Fruit fly (Drosophila melanogaster) whole organism, embryonic: ENCODE results near the gene CG43922.

Experiments
- Awh ChIP-seq: fragments of 200-800 bp; sonication (Bioruptor generic); IDR thresholded peaks from 2 replicates; pipeline ENCODE4, ENCODE4 v1.3.6; 2022; ENCODE audit warnings: missing biosample characterization, missing genetic modification characterization
- CG10267 ChIP-seq: fragments of 200-800 bp; sonication (Bioruptor generic); optimal IDR thresholded peaks from 2 replicates; lab custom pipeline; 2018; ENCODE audit warnings: missing biosample characterization, mild to moderate bottlenecking, missing genetic modification characterization, moderate library complexity
- CG11456 ChIP-seq: fragments of 200-800 bp; sonication (Bioruptor generic); IDR thresholded peaks from 3 replicates; pipeline ENCODE4 v1.3.6; 2022; ENCODE audit warnings: missing biosample characterization, missing genetic modification characterization
- CG12155 ChIP-seq: fragments of 200-800 bp; sonication (Bioruptor generic); optimal IDR thresholded peaks from 3 replicates; lab custom pipeline; 2016; ENCODE audit warnings: missing biosample characterization, missing genetic modification characterization
- CG17612 ChIP-seq: fragments of 200-800 bp; sonication (Bioruptor generic); IDR thresholded peaks from 2 replicates; pipeline ENCODE4 v1.3.6; 2022; ENCODE audit warnings: missing biosample characterization, missing genetic modification characterization
- CG18262 ChIP-seq: fragments of 200-800 bp; optimal IDR thresholded peaks from 3 replicates; lab custom pipeline; 2019; ENCODE audit warnings: missing biosample characterization, mild to moderate bottlenecking, missing genetic modification characterization, moderate library complexity
- CG2116 ChIP-seq: fragments of 200-800 bp; sonication (Bioruptor generic); optimal IDR thresholded peaks from 3 replicates; lab custom pipeline; 2018; ENCODE audit warnings: missing biosample characterization, mild to moderate bottlenecking, missing genetic modification characterization
- CG2120 ChIP-seq: fragments of 200-800 bp; sonication (Bioruptor generic); optimal IDR thresholded peaks from 3 replicates; lab custom pipeline; 2016; ENCODE audit warnings: missing biosample characterization, missing genetic modification characterization
- CG32532 ChIP-seq: fragments of 200-800 bp; sonication (Bioruptor generic); IDR thresholded peaks from 2 replicates; pipeline ENCODE4 v1.3.6; 2022; ENCODE audit warnings: missing biosample characterization, missing genetic modification characterization
- CG34224 ChIP-seq: fragments of 200-800 bp; sonication (Bioruptor generic); IDR thresholded peaks from 3 replicates; pipeline ENCODE4 v1.3.6; 2022; ENCODE audit warnings: missing biosample characterization, missing genetic modification characterization; ENCODE audit not compliant: partially characterized antibody
- CG4404 ChIP-seq: fragments of 200-800 bp; sonication (Bioruptor generic); IDR thresholded peaks from 2 replicates; pipeline ENCODE4 v1.3.6; 2022; ENCODE audit warnings: missing biosample characterization, missing genetic modification characterization
- CG6689 ChIP-seq: fragments of 200-800 bp; sonication (Bioruptor generic); IDR thresholded peaks from 2 replicates; pipeline ENCODE4 v1.3.6; 2022; ENCODE audit warnings: missing biosample characterization, missing genetic modification characterization
- CG7357 ChIP-seq: fragments of 200-800 bp; sonication (Bioruptor generic); IDR thresholded peaks from 3 replicates; pipeline ENCODE4 v1.3.6; 2022; ENCODE audit warnings: missing biosample characterization, missing genetic modification characterization
- CG7372 ChIP-seq: fragments of 200-800 bp; sonication (Bioruptor generic); IDR thresholded peaks from 2 replicates; pipeline ENCODE4 v1.3.6; 2022; ENCODE audit warnings: missing biosample characterization, missing genetic modification characterization
- CHES-1-like ChIP-seq: fragments of 200-800 bp; sonication (Bioruptor generic); optimal IDR thresholded peaks from 2 replicates; lab custom pipeline; 2016; ENCODE audit warnings: missing biosample characterization, missing genetic modification characterization
- Chrac-16 ChIP-seq: fragments of 200-800 bp; sonication (Bioruptor generic); optimal IDR thresholded peaks from 3 replicates; lab custom pipeline; 2016; ENCODE audit warnings: missing biosample characterization, missing genetic modification characterization
- CkIIα-i1 ChIP-seq: fragments of 200-800 bp; sonication (Bioruptor generic); IDR thresholded peaks from 2 replicates; pipeline ENCODE4 v1.3.6; 2022; ENCODE audit warnings: missing biosample characterization, missing genetic modification characterization
- CrebB ChIP-seq: fragments of 200-800 bp; sonication (Bioruptor generic); optimal IDR thresholded peaks from 3 replicates; lab custom pipeline; 2018; ENCODE audit warnings: missing biosample characterization, mild to moderate bottlenecking, missing genetic modification characterization
- D19B ChIP-seq: fragments of 200-800 bp; sonication (Bioruptor generic); optimal IDR thresholded peaks from 2 replicates; lab custom pipeline; 2017; ENCODE audit warnings: missing biosample characterization, mild to moderate bottlenecking, missing genetic modification characterization
- Dad ChIP-seq: fragments of 200-800 bp; sonication (Bioruptor generic); optimal IDR thresholded peaks from 3 replicates; lab custom pipeline; 2016; ENCODE audit warnings: missing biosample characterization, missing genetic modification characterization
- Dip2 ChIP-seq: fragments of 200-800 bp; sonication (Bioruptor generic); IDR thresholded peaks from 2 replicates; pipeline ENCODE4 v1.3.6; 2022; ENCODE audit warnings: missing biosample characterization, missing genetic modification characterization
- ERR ChIP-seq: fragments of 200-800 bp; sonication (Bioruptor generic); optimal IDR thresholded peaks from 2 replicates; lab custom pipeline; 2016; ENCODE audit warnings: missing biosample characterization, missing genetic modification characterization
- Elba2 ChIP-seq: fragments of 200-800 bp; sonication (Bioruptor generic); optimal IDR thresholded peaks from 3 replicates; lab custom pipeline; 2016; ENCODE audit warnings: missing biosample characterization, missing genetic modification characterization
- GATAe ChIP-seq: fragments of 200-800 bp; sonication (Bioruptor generic); conservative IDR thresholded peaks from 2 replicates; pipeline ENCODE4 v1.3.6; 2022; ENCODE audit warnings: missing biosample characterization, missing genetic modification characterization
- H15 ChIP-seq: fragments of 200-800 bp; sonication (Bioruptor generic); IDR thresholded peaks from 3 replicates; pipeline ENCODE4 v1.3.6; 2022; ENCODE audit warnings: missing biosample characterization, missing genetic modification characterization
- Hr51 ChIP-seq, 2 experiments: fragments of 200-800 bp; sonication (Bioruptor generic); optimal IDR thresholded peaks; 2 replicates in 1 of 2; 3 replicates in 1 of 2; lab custom pipeline; 2016 to 2018; ENCODE audit warnings: missing biosample characterization in 2 of 2, missing genetic modification characterization in 2 of 2, mild to moderate bottlenecking in 1 of 2, moderate library complexity in 1 of 2
- MESR4 ChIP-seq: fragments of 200-800 bp; sonication (Bioruptor generic); optimal IDR thresholded peaks from 2 replicates; lab custom pipeline; 2018; ENCODE audit warnings: missing biosample characterization, mild to moderate bottlenecking, missing genetic modification characterization, moderate library complexity
- Med ChIP-seq: fragments of 200-800 bp; sonication (Bioruptor generic); peaks from one replicate; lab custom pipeline; 2016; ENCODE audit warnings: missing biosample characterization, missing genetic modification characterization, mild to moderate bottlenecking, inconsistent platforms, moderate library complexity
- NC2α ChIP-seq: fragments of 200-800 bp; sonication (Bioruptor generic); optimal IDR thresholded peaks from 2 replicates; lab custom pipeline; 2016; ENCODE audit warnings: missing biosample characterization, missing genetic modification characterization
- Nf-YB ChIP-seq: fragments of 200-800 bp; sonication (Bioruptor generic); optimal IDR thresholded peaks from 3 replicates; lab custom pipeline; 2019; ENCODE audit warnings: missing biosample characterization, mild to moderate bottlenecking, missing genetic modification characterization, moderate library complexity
- Tbp ChIP-seq: fragments of >200 bp; optimal IDR thresholded peaks from 2 replicates; lab custom pipeline; 2018; ENCODE audit warnings: missing biosample characterization, missing genetic modification characterization
- Xrp1 ChIP-seq: fragments of 200-800 bp; sonication (Bioruptor generic); IDR thresholded peaks from 2 replicates; pipeline ENCODE4 v1.3.6; 2022; ENCODE audit warnings: missing biosample characterization, missing genetic modification characterization
- ab ChIP-seq: fragments of 200-800 bp; sonication (Bioruptor generic); optimal IDR thresholded peaks from 2 replicates; lab custom pipeline; 2016; ENCODE audit warnings: missing biosample characterization, missing genetic modification characterization
- aop ChIP-seq: fragments of 200-800 bp; sonication (Bioruptor generic); IDR thresholded peaks from 2 replicates; pipeline ENCODE4 v1.3.6; 2022; ENCODE audit warnings: missing biosample characterization, missing genetic modification characterization
- ase ChIP-seq: fragments of 200-800 bp; sonication (Bioruptor generic); IDR thresholded peaks from 3 replicates; pipeline ENCODE4 v1.3.6; 2022; ENCODE audit warnings: missing biosample characterization, missing genetic modification characterization
- ash1 ChIP-seq: fragments of 200-800 bp; sonication (Bioruptor generic); optimal IDR thresholded peaks from 2 replicates; lab custom pipeline; 2018; ENCODE audit warnings: missing biosample characterization, mild to moderate bottlenecking, missing genetic modification characterization
- btn ChIP-seq: fragments of 200-800 bp; sonication (Bioruptor generic); optimal IDR thresholded peaks from 2 replicates; lab custom pipeline; 2016; ENCODE audit warnings: missing biosample characterization, missing genetic modification characterization
- en ChIP-seq: fragments of 200-800 bp; sonication (Bioruptor generic); optimal IDR thresholded peaks from 2 replicates; lab custom pipeline; 2016; ENCODE audit warnings: missing biosample characterization, missing genetic modification characterization
- fd96Cb ChIP-seq: fragments of 200-800 bp; sonication (Bioruptor generic); optimal IDR thresholded peaks from 2 replicates; lab custom pipeline; 2018; ENCODE audit warnings: missing biosample characterization, mild to moderate bottlenecking, missing genetic modification characterization, moderate library complexity
- jing ChIP-seq: fragments of 200-800 bp; sonication (Bioruptor generic); optimal IDR thresholded peaks from 2 replicates; lab custom pipeline; 2018; ENCODE audit warnings: missing biosample characterization, mild to moderate bottlenecking, missing genetic modification characterization
- kay ChIP-seq: fragments of 200-800 bp; sonication (Bioruptor generic); optimal IDR thresholded peaks from 2 replicates; lab custom pipeline; 2016; ENCODE audit warnings: missing biosample characterization, missing genetic modification characterization
- lab ChIP-seq: fragments of 200-800 bp; sonication (Bioruptor generic); optimal IDR thresholded peaks from 3 replicates; lab custom pipeline; 2017; ENCODE audit warnings: missing biosample characterization, missing genetic modification characterization, mild to moderate bottlenecking, moderate library complexity, missing genetic modification reagents
- maf-S ChIP-seq: fragments of 200-800 bp; sonication (Bioruptor generic); optimal IDR thresholded peaks from 2 replicates; lab custom pipeline; 2016; ENCODE audit warnings: missing biosample characterization, missing genetic modification characterization
- ro ChIP-seq: fragments of 200-800 bp; sonication (Bioruptor generic); IDR thresholded peaks from 2 replicates; pipeline ENCODE4 v1.3.6; 2022; ENCODE audit warnings: missing biosample characterization, missing genetic modification characterization
- sens-2 ChIP-seq: fragments of 200-800 bp; sonication (Bioruptor generic); IDR thresholded peaks from 2 replicates; pipeline ENCODE4 v1.3.6; 2022; ENCODE audit warnings: missing biosample characterization, missing genetic modification characterization
- sisA ChIP-seq: fragments of 200-800 bp; sonication (Bioruptor generic); IDR thresholded peaks from 2 replicates; pipeline ENCODE4 v1.3.6; 2022; ENCODE audit warnings: missing biosample characterization, missing genetic modification characterization
- sug ChIP-seq: fragments of 200-800 bp; optimal IDR thresholded peaks from 2 replicates; lab custom pipeline; 2019; ENCODE audit warnings: missing biosample characterization, mild to moderate bottlenecking, missing genetic modification characterization, moderate library complexity
- twi ChIP-seq: fragments of 200-800 bp; optimal IDR thresholded peaks from 2 replicates; lab custom pipeline; 2019; ENCODE audit warnings: missing biosample characterization, mild to moderate bottlenecking, missing genetic modification characterization, moderate library complexity
- vfl ChIP-seq: fragments of 200-800 bp; sonication (Bioruptor generic); optimal IDR thresholded peaks from 2 replicates; lab custom pipeline; 2016; ENCODE audit warnings: missing biosample characterization, missing genetic modification characterization
- vnd ChIP-seq: fragments of 200-800 bp; sonication (Bioruptor generic); IDR thresholded peaks from 3 replicates; pipeline ENCODE4 v1.3.6; 2022; ENCODE audit warnings: missing biosample characterization, missing genetic modification characterization; ENCODE audit not compliant: partially characterized antibody
- vvl ChIP-seq: fragments of 200-800 bp; sonication (Bioruptor generic); IDR thresholded peaks from 2 replicates; pipeline ENCODE4 v1.3.6; 2022; ENCODE audit warnings: missing biosample characterization, missing genetic modification characterization

Gene CG43922

dm6 chr2L:6356686-6357362, 48.3 kb upstream of the CG43922 start (continued):
- TF ChIP-seq NC2α (GFP tag; lab: Kevin White, UChicago) (no peak), twi (tag; lab: Kevin White, UChicago) (no peak), Tbp (no peak), btn (GFP tag; lab: Kevin White, UChicago) (no peak), sug (tag; lab: Kevin White, UChicago) (peak; percentile 34), Hr51 (GFP tag; optimal IDR thresholded peaks at IDR 0.05; lab: Kevin White, UChicago) (peak in 1 of 2 experiments; percentile 45), ase (GFP tag; lab: Robert Waterston, UW) (peak; percentile 72; the same call in 2 of the 3 replicates), CG7357 (no peak), Awh (GFP tag; lab: Robert Waterston, UW) (peak; percentile 60; the same call in 1 of the 2 replicates), D19B (GFP tag; lab: Kevin White, UChicago) (no peak), MESR4 (no peak), ERR (no peak), ab (GFP tag; lab: Kevin White, UChicago) (no peak), sisA (GFP tag; lab: Robert Waterston, UW) (no peak), Dip2 (GFP tag; lab: Robert Waterston, UW) (no peak), Elba2 (GFP tag; lab: Kevin White, UChicago) (no peak), CG34224 (GFP tag; lab: Robert Waterston, UW) (no peak), ash1 (GFP tag; lab: Kevin White, UChicago) (no peak), Med (GFP tag; lab: Kevin White, UChicago) (peak; percentile 89), Nf-YB (peak; percentile 34), sens-2 (GFP tag; lab: Robert Waterston, UW) (0 out of 2 replicates have a peak, but pooled peaks have one; percentile 8), CG32532 (GFP tag; lab: Robert Waterston, UW) (peak; percentile 61; the same call in 1 of the 2 replicates), CG4404 (no peak), Xrp1 (no peak), aop (GFP tag; lab: Robert Waterston, UW) (no peak), CG10267 (tag; lab: Kevin White, UChicago) (peak; percentile 58), vfl (no peak), lab (GFP tag; lab: Kevin White, UChicago) (peak; percentile 68), CG11456 (0 out of 3 replicates have a peak, but pooled peaks have one; percentile 57), vnd (GFP tag; lab: Robert Waterston, UW) (no peak), ro (GFP tag; lab: Robert Waterston, UW) (no peak), CHES-1-like (GFP tag; lab: Kevin White, UChicago) (no peak), CG12155 (GFP tag; lab: Kevin White, UChicago) (no peak), CkIIα-i1 (no peak), GATAe (GFP tag; lab: Robert Waterston, UW) (no peak), CG17612 (no peak), CrebB (tag; lab: Kevin White, UChicago) (no peak), fd96Cb (peak; percentile 37), CG2120 (no peak), kay (no peak), en (GFP tag; lab: Kevin White, UChicago) (peak; percentile 43), CG6689 (GFP tag; lab: Robert Waterston, UW) (no peak), CG7372 (GFP tag; lab: Robert Waterston, UW) (no peak), maf-S (peak; percentile 9), vvl (GFP tag; lab: Robert Waterston, UW) (peak; percentile 29; the same call in 1 of the 2 replicates), H15 (GFP tag; lab: Robert Waterston, UW) (0 out of 3 replicates have a peak, but pooled peaks have one; percentile 42), Chrac-16 (GFP tag; lab: Kevin White, UChicago) (no peak), jing (no peak), Dad (GFP tag; lab: Kevin White, UChicago) (no peak), CG18262 (peak; percentile 58), CG2116 (GFP tag; lab: Kevin White, UChicago) (no peak)
